Worm (Caenorhabditis elegans): ENCODE measurements around the gene oac-40.

The oac-40 gene

ce11 chrV:9065915-9066314, 49.3 kb downstream of the oac-40 start:
- no peak for TF ChIP-seq tab-1 (GFP tag; IDR thresholded peaks at IDR 0.05)
- TF ChIP-seq cog-1 (tag; optimal IDR thresholded peaks at IDR 0.05), result no peak
- TF ChIP-seq klf-2 (GFP tag; conservative IDR thresholded peaks at IDR 0.05), result no peak
- TF ChIP-seq ztf-23 (GFP tag; IDR thresholded peaks at IDR 0.05), result no peak
- TF ChIP-seq ztf-29 (GFP tag; IDR thresholded peaks at IDR 0.05), result no peak
- TF ChIP-seq flt-1 (GFP tag; IDR thresholded peaks at IDR 0.05), result no peak
- no peak for TF ChIP-seq med-1 (GFP tag; optimal IDR thresholded peaks at IDR 0.05; ENCODE audit: insufficient read depth)

ce11 chrV:9067678-9068077, 51.1 kb downstream of the oac-40 start, which contains the start of gene fip-2:
TSS of gene fip-2 (plus strand) at chrV:9067978.
- no peak for TF ChIP-seq T22C8.4 (GFP tag; IDR thresholded peaks at IDR 0.05)
- TF ChIP-seq cog-1 (tag; optimal IDR thresholded peaks at IDR 0.05), result no peak
- TF ChIP-seq med-1 (GFP tag; optimal IDR thresholded peaks at IDR 0.05; ENCODE audit: insufficient read depth), result no peak
- TF ChIP-seq ref-1 (GFP tag; conservative IDR thresholded peaks at IDR 0.05), result no peak
- TF ChIP-seq ztf-29 (GFP tag; IDR thresholded peaks at IDR 0.05), result no peak
- no peak for TF ChIP-seq klf-2 (GFP tag; conservative IDR thresholded peaks at IDR 0.05)
- TF ChIP-seq flt-1 (GFP tag; IDR thresholded peaks at IDR 0.05), result no peak

Measured in whole organism, midembryonic.